Fruit fly (Drosophila melanogaster) Kc167 (cell line): Measurements from ENCODE around the gene btn.

Experiments
- Myc ChIP-seq: fragments of >200 bp; optimal IDR thresholded peaks from 2 replicates; lab custom pipeline; 2017; ENCODE audit warnings: missing external identifiers
- h ChIP-seq: fragments of >200 bp; optimal IDR thresholded peaks from 3 replicates; lab custom pipeline; 2018; ENCODE audit warnings: missing external identifiers

dm6 chr3R:22573590-22573989, 12.8 kb downstream of the btn start:
- TF ChIP-seq Myc (lab: Kevin White, UChicago) (no peak), h (no peak)
